Worm (Caenorhabditis elegans) whole organism, mixed stage, embryonic: ENCODE data around the gene nsph-1.1.
A peak's percentile ranks its signal among the peaks of the same experiment; 100 is the strongest.

ENCODE experiments used
- M03D4.4 ChIP-seq: sonication (generic microtip); optimal IDR thresholded peaks from 2 replicates; lab custom pipeline; 2017; ENCODE audit warnings: mild to moderate bottlenecking, missing genetic modification characterization, missing compliant biosample characterization
- bed-3 ChIP-seq: fragments of 200-800 bp; sonication (Bioruptor generic); optimal IDR thresholded peaks from 3 replicates; lab custom pipeline; 2018; ENCODE audit warnings: mild to moderate bottlenecking, missing genetic modification characterization, moderate library complexity, missing compliant biosample characterization
- blmp-1 ChIP-seq: fragments of 150-350 bp; optimal IDR thresholded peaks from 2 replicates; lab custom pipeline; 2014; ENCODE audit warnings: missing biosample characterization, missing genetic modification characterization
- ceh-39 ChIP-seq: fragments of 150-350 bp; optimal IDR thresholded peaks from 2 replicates; lab custom pipeline; 2014; ENCODE audit warnings: missing biosample characterization, missing genetic modification characterization
- ceh-43 ChIP-seq: fragments of 200-800 bp; sonication (Bioruptor generic); optimal IDR thresholded peaks from 2 replicates; lab custom pipeline; 2018; ENCODE audit warnings: mild to moderate bottlenecking, missing genetic modification characterization, moderate library complexity, missing compliant biosample characterization
- ceh-83 ChIP-seq: fragments of 200-800 bp; sonication (Bioruptor generic); optimal IDR thresholded peaks from 2 replicates; lab custom pipeline; 2018; ENCODE audit warnings: mild to moderate bottlenecking, missing genetic modification characterization, missing compliant biosample characterization
- ces-1 ChIP-seq: fragments of 150-350 bp; optimal IDR thresholded peaks from 2 replicates; lab custom pipeline; 2014; ENCODE audit warnings: missing biosample characterization, missing genetic modification reagents, missing genetic modification characterization
- cnd-1 ChIP-seq: fragments of 200-800 bp; sonication (Bioruptor generic); optimal IDR thresholded peaks from 2 replicates; lab custom pipeline; 2018; ENCODE audit warnings: mild to moderate bottlenecking, missing genetic modification characterization, missing compliant biosample characterization
- elt-1 ChIP-seq: sonication (generic microtip); optimal IDR thresholded peaks from 2 replicates; lab custom pipeline; 2017; ENCODE audit warnings: missing genetic modification characterization, mild to moderate bottlenecking, missing compliant biosample characterization, antibody characterized with exemption, moderate library complexity, borderline replicate concordance; ENCODE audit not compliant: insufficient read depth
- ham-2 ChIP-seq: fragments of 200-800 bp; sonication (Bioruptor generic); optimal IDR thresholded peaks from 2 replicates; lab custom pipeline; 2018; ENCODE audit warnings: mild to moderate bottlenecking, missing genetic modification characterization, missing compliant biosample characterization
- hlh-1 ChIP-seq: fragments of 150-350 bp; optimal IDR thresholded peaks from 2 replicates; lab custom pipeline; 2014; ENCODE audit warnings: missing biosample characterization, missing genetic modification reagents, missing genetic modification characterization
- lin-13 ChIP-seq: fragments of 150-350 bp; optimal IDR thresholded peaks from 2 replicates; lab custom pipeline; 2014; ENCODE audit warnings: missing biosample characterization, missing genetic modification characterization
- lin-32 ChIP-seq: fragments of 200-800 bp; sonication (Bioruptor generic); optimal IDR thresholded peaks from 2 replicates; lab custom pipeline; 2018; ENCODE audit warnings: mild to moderate bottlenecking, missing genetic modification characterization, missing compliant biosample characterization
- lsy-2 ChIP-seq: fragments of 150-350 bp; optimal IDR thresholded peaks from 2 replicates; lab custom pipeline; 2014; ENCODE audit warnings: missing biosample characterization, missing genetic modification characterization
- mab-5 ChIP-seq: fragments of 150-350 bp; optimal IDR thresholded peaks from 2 replicates; lab custom pipeline; 2014; ENCODE audit warnings: missing biosample characterization, missing genetic modification characterization
- mep-1 ChIP-seq: fragments of 150-350 bp; optimal IDR thresholded peaks from 2 replicates; lab custom pipeline; 2017; ENCODE audit warnings: missing biosample characterization, missing genetic modification reagents, missing genetic modification characterization, inconsistent platforms
- mls-2 ChIP-seq: sonication (generic microtip); optimal IDR thresholded peaks from 2 replicates; lab custom pipeline; 2016; ENCODE audit warnings: mild to moderate bottlenecking, missing genetic modification characterization, moderate library complexity, missing compliant biosample characterization
- nhr-12 ChIP-seq: fragments of 150-350 bp; optimal IDR thresholded peaks from 2 replicates; lab custom pipeline; 2014; ENCODE audit warnings: missing biosample characterization, missing genetic modification characterization
- nhr-2 ChIP-seq: fragments of 150-350 bp; optimal IDR thresholded peaks from 2 replicates; lab custom pipeline; 2014; ENCODE audit warnings: missing biosample characterization, missing genetic modification characterization
- nhr-237 ChIP-seq: fragments of 150-350 bp; optimal IDR thresholded peaks from 2 replicates; lab custom pipeline; 2014; ENCODE audit warnings: missing biosample characterization, missing genetic modification characterization
- nhr-28 ChIP-seq: fragments of 150-350 bp; optimal IDR thresholded peaks from 2 replicates; lab custom pipeline; 2014; ENCODE audit warnings: missing biosample characterization, missing genetic modification characterization
- nhr-76 ChIP-seq: sonication (generic microtip); optimal IDR thresholded peaks from 2 replicates; lab custom pipeline; 2017; ENCODE audit warnings: missing biosample characterization, missing genetic modification characterization
- pha-4 ChIP-seq: fragments of 150-350 bp; optimal IDR thresholded peaks from 2 replicates; lab custom pipeline; 2018; ENCODE audit warnings: missing biosample characterization, missing genetic modification reagents, missing genetic modification characterization
- sem-2 ChIP-seq: fragments of 200-800 bp; sonication (Bioruptor generic); optimal IDR thresholded peaks from 2 replicates; lab custom pipeline; 2018; ENCODE audit warnings: mild to moderate bottlenecking, missing genetic modification characterization, missing compliant biosample characterization
- snpc-4 ChIP-seq: fragments of 150-350 bp; optimal IDR thresholded peaks from 2 replicates; lab custom pipeline; 2014; ENCODE audit warnings: missing biosample characterization, missing genetic modification characterization
- sptf-1 ChIP-seq: sonication (generic microtip); optimal IDR thresholded peaks from 2 replicates; lab custom pipeline; 2017; ENCODE audit warnings: mild to moderate bottlenecking, missing genetic modification characterization, moderate library complexity, missing compliant biosample characterization
- tbx-8 ChIP-seq: fragments of 200-800 bp; sonication (Bioruptor generic); optimal IDR thresholded peaks from 2 replicates; lab custom pipeline; 2018; ENCODE audit warnings: mild to moderate bottlenecking, missing genetic modification characterization, moderate library complexity, missing compliant biosample characterization
- unc-120 ChIP-seq: sonication (generic microtip); optimal IDR thresholded peaks from 2 replicates; lab custom pipeline; 2017; ENCODE audit warnings: missing genetic modification characterization, missing compliant biosample characterization; ENCODE audit not compliant: poor library complexity, severe bottlenecking
- unc-39 ChIP-seq: fragments of 150-350 bp; optimal IDR thresholded peaks from 2 replicates; lab custom pipeline; 2014; ENCODE audit warnings: missing biosample characterization, missing genetic modification characterization
- unc-62 ChIP-seq: fragments of 150-350 bp; optimal IDR thresholded peaks from 2 replicates; lab custom pipeline; 2014; ENCODE audit warnings: missing biosample characterization, missing genetic modification reagents, missing genetic modification characterization
- zip-8 ChIP-seq: fragments of 150-350 bp; optimal IDR thresholded peaks from 2 replicates; lab custom pipeline; 2014; ENCODE audit warnings: missing biosample characterization, missing genetic modification characterization

Gene nsph-1.1

DNA sequence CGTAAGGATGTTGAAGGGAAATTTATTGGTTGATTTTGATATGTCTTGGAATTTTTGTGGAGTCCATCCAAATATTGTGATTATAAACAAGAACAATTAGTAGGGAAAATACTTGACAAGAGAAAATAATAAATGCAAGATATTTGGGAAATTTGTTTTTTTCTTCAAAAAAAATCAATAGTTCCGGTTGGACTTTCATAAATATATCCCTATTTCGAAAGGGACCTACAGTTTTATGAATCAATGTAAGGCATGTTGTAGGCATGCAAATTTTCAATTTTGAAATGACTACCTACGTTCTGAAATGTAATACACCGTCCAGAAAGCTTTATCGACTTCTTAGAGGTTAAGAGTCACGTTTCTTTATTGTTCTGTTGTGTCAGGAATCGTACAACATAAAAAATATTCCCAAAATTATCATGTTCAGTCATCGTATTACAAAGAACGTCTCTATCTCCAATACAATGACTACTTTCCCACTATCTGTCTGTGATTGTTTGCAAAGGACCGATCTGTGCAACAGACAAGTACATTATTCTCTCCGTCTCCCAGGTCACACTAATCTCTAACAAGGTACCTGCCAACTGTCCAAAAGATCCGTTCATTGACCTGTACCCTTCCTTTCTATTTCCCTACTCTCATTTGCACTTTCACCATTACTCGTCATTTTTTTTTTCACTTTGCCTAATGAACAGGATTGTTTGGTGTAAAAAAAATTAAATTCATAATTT is 23.4 kb downstream of the nsph-1.1 start, which contains the start of gene F07H5.13:
TSS of gene F07H5.13 (plus strand) at position 730 of the 731 bp plus-strand sequence.
- TF ChIP-seq cnd-1 (tag; lab: Kevin White, UChicago) (peak; percentile 21), unc-62 (GFP tag; lab: Kevin White, UChicago) (peak; percentile 39), nhr-2 (tag; lab: Kevin White, UChicago) (peak; percentile 82), hlh-1 (tag; lab: Kevin White, UChicago) (peak; percentile 61), M03D4.4 (no peak), sptf-1 (no peak), mls-2 (tag; lab: Kevin White, UChicago) (no peak), blmp-1 (tag; lab: Kevin White, UChicago) (peak; percentile 10)

- TF ChIP-seq M03D4.4 (no peak), hlh-1 (tag; lab: Kevin White, UChicago) (no peak), unc-39 (no peak), nhr-28 (tag; lab: Kevin White, UChicago) (no peak)
Measured at ce11 chrII:8792640-8793039, 26.1 kb downstream of the nsph-1.1 start, which contains the start of gene idpa-2. TSS of gene idpa-2 (minus strand) at chrII:8792740.

DNA sequence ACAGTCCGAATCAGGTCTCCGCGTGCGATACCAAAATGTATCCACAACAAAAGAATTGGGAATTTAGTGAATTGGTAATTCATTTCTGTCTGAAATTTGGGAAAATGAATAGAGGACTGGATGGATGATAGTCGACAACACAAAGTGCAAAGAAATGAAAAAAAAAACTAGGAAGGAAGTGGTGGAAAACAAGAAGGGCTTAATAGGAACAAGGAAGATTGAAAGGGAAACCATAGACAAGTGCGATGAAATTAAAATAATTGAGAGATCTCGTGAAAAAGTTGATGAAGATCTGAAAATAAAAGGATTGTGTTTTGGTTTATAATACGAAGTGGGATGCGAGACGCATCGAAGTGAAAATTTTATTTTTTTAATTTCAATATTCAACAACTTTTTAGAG is 27.5 kb downstream of the nsph-1.1 start, which contains the start of gene F07H5.7:
TSS of gene F07H5.7 (minus strand) at position 101 of the 400 bp plus-strand sequence.
- TF ChIP-seq ceh-83 (GFP tag; lab: Kevin White, UChicago) (no peak), nhr-237 (tag; lab: Kevin White, UChicago) (no peak), ces-1 (GFP tag; lab: Kevin White, UChicago) (no peak), bed-3 (GFP tag; lab: Kevin White, UChicago) (no peak), hlh-1 (tag; lab: Kevin White, UChicago) (no peak), mab-5 (tag; lab: Kevin White, UChicago) (no peak), unc-120 (tag; lab: Kevin White, UChicago) (no peak)

- TF ChIP-seq mab-5 (tag; lab: Kevin White, UChicago), result no peak
- TF ChIP-seq lsy-2 (tag; lab: Kevin White, UChicago), result no peak
- no peak for TF ChIP-seq ceh-39 (tag; lab: Kevin White, UChicago)
- TF ChIP-seq cnd-1 (tag; lab: Kevin White, UChicago), result no peak
- TF ChIP-seq unc-120 (tag; lab: Kevin White, UChicago), result no peak
- TF ChIP-seq snpc-4 (tag; lab: Kevin White, UChicago), result no peak
Measured at ce11 chrII:8795227-8795626, 28.7 kb downstream of the nsph-1.1 start.

DNA sequence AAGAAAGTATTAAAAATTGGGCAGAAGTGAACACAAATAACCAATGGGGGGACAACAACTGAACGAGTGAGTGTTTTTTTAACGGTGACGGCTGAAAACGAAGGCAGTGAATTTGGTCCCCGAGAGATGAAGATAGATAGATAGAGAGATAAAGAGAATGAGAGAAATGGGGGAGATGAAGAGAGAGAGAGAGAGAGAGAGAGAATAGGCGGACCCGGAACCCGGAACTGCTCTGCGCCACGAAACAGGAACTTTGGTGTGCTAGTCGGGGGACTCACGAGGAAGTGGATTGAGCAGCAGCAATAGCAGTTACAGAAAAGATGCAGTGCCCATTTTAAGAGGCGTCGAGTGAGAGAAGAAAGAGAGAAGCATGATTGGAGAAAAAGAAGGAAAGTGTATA is 29.8 kb downstream of the nsph-1.1 start:
- TF ChIP-seq ces-1 (GFP tag; lab: Kevin White, UChicago), result peak; percentile 56
- TF ChIP-seq hlh-1 (tag; lab: Kevin White, UChicago), result no peak
- TF ChIP-seq, all 35 proteins: peak for 1

DNA sequence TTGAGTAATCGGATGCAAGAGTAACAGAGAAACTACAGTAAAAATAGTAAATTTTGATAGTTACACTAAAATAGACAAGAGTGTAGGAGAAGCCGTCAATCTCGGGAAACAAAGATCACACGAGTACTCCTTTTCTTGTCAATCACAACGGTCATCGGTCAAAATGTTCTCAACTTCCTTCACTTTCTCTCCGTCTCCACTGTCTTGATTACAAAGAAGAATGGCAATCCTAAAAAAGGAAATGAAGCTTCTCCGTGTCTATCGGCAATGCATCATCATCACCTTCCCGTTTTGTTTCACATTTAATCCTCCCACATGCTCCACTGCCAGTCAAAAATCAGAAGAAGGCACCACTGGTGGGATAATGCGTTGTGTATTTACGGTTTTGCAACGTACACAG is 33.1 kb downstream of the nsph-1.1 start:
- TF ChIP-seq elt-1 (tag; lab: Kevin White, UChicago) (no peak), ceh-43 (no peak), nhr-12 (no peak), mep-1 (no peak), unc-120 (tag; lab: Kevin White, UChicago) (no peak), sptf-1 (no peak), cnd-1 (tag; lab: Kevin White, UChicago) (no peak), sem-2 (GFP tag; lab: Kevin White, UChicago) (no peak), blmp-1 (tag; lab: Kevin White, UChicago) (no peak), nhr-237 (tag; lab: Kevin White, UChicago) (no peak), M03D4.4 (no peak)

DNA sequence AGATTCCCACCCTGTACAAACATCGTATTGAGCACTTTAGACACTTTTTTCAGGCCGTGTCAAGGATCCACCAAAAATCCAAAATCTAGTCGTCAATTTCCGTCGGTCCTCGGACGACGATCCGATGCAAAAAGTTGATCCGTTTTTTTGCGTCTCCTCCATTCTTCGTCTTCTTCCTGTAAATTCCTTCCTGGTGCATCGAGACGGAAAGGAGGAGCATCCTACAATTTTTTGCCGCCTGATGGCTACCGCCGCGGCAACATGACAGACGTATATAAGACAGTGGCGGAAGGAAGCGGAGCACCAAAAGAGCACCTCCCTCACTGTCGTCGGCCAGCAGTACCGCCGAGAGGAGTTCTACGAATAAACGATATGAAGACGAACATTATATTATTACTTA is 34.3 kb downstream of the nsph-1.1 start, which contains the start of gene appg-2:
TSS of gene appg-2 (plus strand) at position 301 of the 400 bp plus-strand sequence.
- TF ChIP-seq zip-8 (tag; lab: Kevin White, UChicago) (no peak), tbx-8 (no peak), blmp-1 (tag; lab: Kevin White, UChicago) (no peak), ces-1 (GFP tag; lab: Kevin White, UChicago) (no peak), nhr-76 (tag; lab: Kevin White, UChicago) (no peak), lsy-2 (tag; lab: Kevin White, UChicago) (no peak), bed-3 (GFP tag; lab: Kevin White, UChicago) (no peak), ceh-39 (tag; lab: Kevin White, UChicago) (no peak), ham-2 (no peak), mep-1 (no peak), lin-13 (no peak), lin-32 (no peak), nhr-12 (no peak), elt-1 (tag; lab: Kevin White, UChicago) (no peak), ceh-43 (no peak), mls-2 (tag; lab: Kevin White, UChicago) (no peak), pha-4 (tag; lab: Kevin White, UChicago) (no peak)
